Worm (Caenorhabditis elegans) whole organism, early embryonic: Measurements from ENCODE around the gene F21D5.6.

Experiments
- B0310.2 ChIP-seq: sonication (generic microtip); optimal IDR thresholded peaks from 2 replicates; lab custom pipeline; 2016; ENCODE audit warnings: mild to moderate bottlenecking, missing genetic modification characterization, missing compliant biosample characterization
- F13C5.2 ChIP-seq: sonication (generic microtip); optimal IDR thresholded peaks from 2 replicates; lab custom pipeline; 2017; ENCODE audit warnings: mild to moderate bottlenecking, missing genetic modification characterization, inconsistent platforms, missing compliant biosample characterization
- aly-1 ChIP-seq: sonication (generic microtip); optimal IDR thresholded peaks from 2 replicates; lab custom pipeline; 2016; ENCODE audit warnings: missing genetic modification characterization, missing compliant biosample characterization
- ama-1 ChIP-seq: fragments of 150-350 bp; optimal IDR thresholded peaks from 2 replicates; lab custom pipeline; 2014
- ceh-36 ChIP-seq: sonication (generic microtip); optimal IDR thresholded peaks from 2 replicates; lab custom pipeline; 2016; ENCODE audit warnings: missing genetic modification characterization, inconsistent platforms, missing compliant biosample characterization
- flt-1 ChIP-seq: fragments of 200-800 bp; sonication (Bioruptor generic); IDR thresholded peaks from 2 replicates; pipeline ENCODE4 v1.3.6; 2022; ENCODE audit warnings: missing genetic modification characterization, missing compliant biosample characterization
- sea-1 ChIP-seq: fragments of 200-800 bp; sonication (Bioruptor generic); conservative IDR thresholded peaks from 2 replicates; pipeline ENCODE4 v1.3.6; 2022; ENCODE audit warnings: missing genetic modification characterization, missing compliant biosample characterization
- tbx-11 ChIP-seq: fragments of 200-800 bp; sonication (Bioruptor generic); IDR thresholded peaks from 2 replicates; pipeline ENCODE4 v1.3.6; 2022; ENCODE audit warnings: missing genetic modification characterization, missing compliant biosample characterization
- tbx-37 ChIP-seq: fragments of 200-800 bp; sonication (Bioruptor generic); conservative IDR thresholded peaks from 2 replicates; pipeline ENCODE4 v1.3.6; 2022; ENCODE audit warnings: missing genetic modification reagents, missing genetic modification characterization, missing compliant biosample characterization
- tra-4 ChIP-seq: sonication (generic microtip); optimal IDR thresholded peaks from 2 replicates; lab custom pipeline; 2017; ENCODE audit warnings: missing genetic modification characterization, missing compliant biosample characterization

ce11 chrIV:8737354-8737753, 3.8 kb downstream of the F21D5.6 start:
- no peak for TF ChIP-seq ama-1 (lab: Kevin White, UChicago)
- no peak for TF ChIP-seq tbx-37
- no peak for TF ChIP-seq flt-1 (GFP tag; lab: Robert Waterston, UW)
- no peak for TF ChIP-seq F13C5.2 (tag; lab: Kevin White, UChicago)
- no peak for TF ChIP-seq tra-4 (tag; lab: Kevin White, UChicago)
- no peak for TF ChIP-seq aly-1
- no peak for TF ChIP-seq ceh-36 (tag; lab: Kevin White, UChicago)
- TF ChIP-seq B0310.2 (tag; lab: Kevin White, UChicago): no peak
- TF ChIP-seq tbx-11 (GFP tag; lab: Robert Waterston, UW): no peak
- TF ChIP-seq sea-1 (GFP tag; lab: Robert Waterston, UW): no peak
